Worm (Caenorhabditis elegans): ENCODE measurements around the gene Y116A8C.43.
A peak's percentile ranks its signal among the peaks of the same experiment; 100 is the strongest.

Gene Y116A8C.43

DNA sequence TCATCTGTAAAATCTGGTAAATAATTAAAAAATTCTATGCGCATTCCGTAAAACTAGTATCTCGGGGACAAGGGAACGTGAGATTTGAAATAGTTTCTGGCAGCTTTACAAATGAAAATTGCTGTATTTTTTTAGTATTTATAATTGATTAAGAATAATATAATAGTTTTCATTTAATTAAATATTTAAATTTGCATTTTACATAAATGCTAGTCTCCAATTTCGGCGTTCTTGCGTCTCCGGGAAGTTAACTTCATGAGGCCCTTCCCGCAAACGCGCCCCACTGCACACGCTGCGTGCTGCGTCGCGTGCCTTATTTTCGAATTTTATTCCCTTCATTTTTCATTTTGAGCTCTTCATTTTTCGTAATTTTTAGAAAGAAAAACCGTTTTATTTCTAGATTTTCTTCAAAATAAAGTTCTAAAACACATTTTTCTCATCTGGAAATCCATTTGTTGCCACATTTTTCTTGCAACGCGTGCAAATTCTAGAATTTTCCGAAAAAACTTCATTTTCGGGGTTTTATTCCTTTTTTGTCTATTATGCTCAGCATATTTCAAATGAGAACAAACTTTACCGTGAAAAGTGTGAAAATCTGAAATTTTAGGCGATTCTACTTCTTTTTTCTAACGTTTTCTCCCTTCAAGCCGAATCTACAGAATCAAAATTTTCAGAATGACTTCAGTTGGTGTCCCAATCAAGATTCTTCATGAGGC, 1.1 kb upstream of the Y116A8C.43 start, which contains the start of the genes snx-13 and snr-1 (continued):
- TF ChIP-seq pag-3 (tag; optimal IDR thresholded peaks at IDR 0.05; ENCODE audit: borderline replicate concordance), result peak; percentile 88
- TF ChIP-seq Y22D7AL.16 (tag; optimal IDR thresholded peaks at IDR 0.05), result peak; percentile 84
- no peak for TF ChIP-seq nhr-232 (tag; optimal IDR thresholded peaks at IDR 0.05)
- TF ChIP-seq che-1 (tag; optimal IDR thresholded peaks at IDR 0.05), result peak; percentile 83
- TF ChIP-seq ceh-2 (tag; optimal IDR thresholded peaks at IDR 0.05), result peak; percentile 95
- peak; percentile 68 for TF ChIP-seq sdc-2 (tag; optimal IDR thresholded peaks at IDR 0.05)
- TF ChIP-seq sox-4 (tag; optimal IDR thresholded peaks at IDR 0.05), result peak; percentile 71
- TF ChIP-seq ceh-45 (GFP tag; IDR thresholded peaks at IDR 0.05), result peak; percentile 82
- peak; percentile 66 for TF ChIP-seq syd-9 (tag; optimal IDR thresholded peaks at IDR 0.05)
- peak; percentile 99 for TF ChIP-seq elt-2 (tag; optimal IDR thresholded peaks at IDR 0.05)
- no peak for TF ChIP-seq elt-4 (tag; optimal IDR thresholded peaks at IDR 0.05)
- peak; percentile 94 for TF ChIP-seq pha-2 (tag; optimal IDR thresholded peaks at IDR 0.05)
- TF ChIP-seq dve-1 (tag; optimal IDR thresholded peaks at IDR 0.05), result no peak
- peak; percentile 96 for TF ChIP-seq fax-1 (tag; optimal IDR thresholded peaks at IDR 0.05)
- peak; percentile 98 for TF ChIP-seq ceh-14 (tag; optimal IDR thresholded peaks at IDR 0.05)
- no peak for TF ChIP-seq nhr-11 (tag; optimal IDR thresholded peaks at IDR 0.05)
- peak; percentile 94 for TF ChIP-seq C08G9.2 (tag; optimal IDR thresholded peaks at IDR 0.05)
- no peak for TF ChIP-seq odd-2 (tag; optimal IDR thresholded peaks at IDR 0.05)
- TF ChIP-seq ceh-19 (GFP tag; optimal IDR thresholded peaks at IDR 0.05), result peak; percentile 94
- TF ChIP-seq ztf-16 (tag; optimal IDR thresholded peaks at IDR 0.05), result peak; percentile 96
- peak; percentile 98 for TF ChIP-seq ref-2 (tag; optimal IDR thresholded peaks at IDR 0.05)
- TF ChIP-seq ceh-34 (tag; optimal IDR thresholded peaks at IDR 0.05), result peak; percentile 95
- TF ChIP-seq dmd-4 (tag; optimal IDR thresholded peaks at IDR 0.05; ENCODE audit: borderline replicate concordance), result peak; percentile 76
- peak; percentile 95 for TF ChIP-seq ttx-3 (tag; optimal IDR thresholded peaks at IDR 0.05)
- TF ChIP-seq ceh-31 (tag; optimal IDR thresholded peaks at IDR 0.05), result peak; percentile 99
- no peak for TF ChIP-seq K09A11.1 (tag; optimal IDR thresholded peaks at IDR 0.05; ENCODE audit: insufficient read depth)
- TF ChIP-seq pha-4 (tag; optimal IDR thresholded peaks at IDR 0.05), result no peak
- peak; percentile 87 for TF ChIP-seq C38D4.7 (GFP tag; optimal IDR thresholded peaks at IDR 0.05)
- TF ChIP-seq unc-3 (GFP tag; conservative IDR thresholded peaks at IDR 0.05), result peak; percentile 72; the same call in 1 of the 2 replicates
- TF ChIP-seq unc-3 (tag; optimal IDR thresholded peaks at IDR 0.05), result peak; percentile 96
- TF ChIP-seq pqm-1 (tag; optimal IDR thresholded peaks at IDR 0.05), result peak; percentile 89
- TF ChIP-seq ceh-22 (tag; optimal IDR thresholded peaks at IDR 0.05), result no peak

ce11 chrIV:17093701-17094100, 5.0 kb downstream of the Y116A8C.43 start, which contains the start of gene Y116A8C.29:
Gene Y116A8C.29 (plus strand): TSS chrIV:17094028.
- TF ChIP-seq ceh-18 (tag; optimal IDR thresholded peaks at IDR 0.05), result no peak
- no peak for TF ChIP-seq elt-2 (tag; optimal IDR thresholded peaks at IDR 0.05)
- no peak for TF ChIP-seq K02D7.2 (tag; optimal IDR thresholded peaks at IDR 0.05)
- TF ChIP-seq che-1 (tag; optimal IDR thresholded peaks at IDR 0.05), result no peak
- TF ChIP-seq fkh-6 (tag; optimal IDR thresholded peaks at IDR 0.05), result no peak
- no peak for TF ChIP-seq pha-4 (tag; optimal IDR thresholded peaks at IDR 0.05)
- no peak for TF ChIP-seq nfya-1 (tag; optimal IDR thresholded peaks at IDR 0.05)
- TF ChIP-seq sox-4 (tag; optimal IDR thresholded peaks at IDR 0.05), result no peak
- no peak for TF ChIP-seq ztf-16 (tag; optimal IDR thresholded peaks at IDR 0.05)
- no peak for TF ChIP-seq unc-42 (tag; optimal IDR thresholded peaks at IDR 0.05)
- no peak for TF ChIP-seq dve-1 (tag; optimal IDR thresholded peaks at IDR 0.05)
- no peak for TF ChIP-seq F13H6.1 (tag; optimal IDR thresholded peaks at IDR 0.05)
- no peak for TF ChIP-seq gmeb-2 (tag; optimal IDR thresholded peaks at IDR 0.05)
- no peak for TF ChIP-seq hlh-15 (tag; optimal IDR thresholded peaks at IDR 0.05)
- TF ChIP-seq ceh-24 (tag; optimal IDR thresholded peaks at IDR 0.05), result no peak
- TF ChIP-seq eyg-1 (tag; optimal IDR thresholded peaks at IDR 0.05), result no peak
- no peak for TF ChIP-seq unc-86 (tag; optimal IDR thresholded peaks at IDR 0.05)
- TF ChIP-seq hlh-8 (tag; optimal IDR thresholded peaks at IDR 0.05), result no peak

Data from whole organism, late embryonic.